Fruit fly (Drosophila melanogaster): ENCODE measurements around the gene a10.

dm6 chr3L:16986062-16987013, 37.2 kb downstream of the a10 start:
- peak; percentile 54 for TF ChIP-seq pad (GFP tag; optimal IDR thresholded peaks at IDR 0.05)
- TF ChIP-seq kay (GFP tag; ENCODE audit: borderline replicate concordance), result peak; percentile 7
- peak; percentile 52 for TF ChIP-seq Hr96 (GFP tag; optimal IDR thresholded peaks at IDR 0.05)
- no peak for TF ChIP-seq Mnt (GFP tag; optimal IDR thresholded peaks at IDR 0.05)
- no peak for TF ChIP-seq Clk (GFP tag; optimal IDR thresholded peaks at IDR 0.05)
- peak; percentile 7 for TF ChIP-seq CG1620 (GFP tag; optimal IDR thresholded peaks at IDR 0.05)
- no peak for TF ChIP-seq cnc (optimal IDR thresholded peaks at IDR 0.05)
- TF ChIP-seq toe (GFP tag; optimal IDR thresholded peaks at IDR 0.05), result no peak
- TF ChIP-seq CG14711 (tag; optimal IDR thresholded peaks at IDR 0.05), result peak; percentile 1
- TF ChIP-seq CG5204 (GFP tag; optimal IDR thresholded peaks at IDR 0.05), result no peak
- peak; percentile 16 for TF ChIP-seq cic (GFP tag; optimal IDR thresholded peaks at IDR 0.05)
- TF ChIP-seq CG7045 (GFP tag; optimal IDR thresholded peaks at IDR 0.05), result peak; percentile 58

Data from whole organism, adult.